Fruit fly (Drosophila melanogaster): ENCODE data around the gene CG15143.
A peak's percentile ranks its signal among the peaks of the same experiment; 100 is the strongest.

The CG15143 gene

dm6 chr2L:17532134-17532533 is 7.8 kb upstream of the CG15143 start, which contains the start of gene CG15145:
TSS of gene CG15145 (minus strand) at chr2L:17532234.
- TF ChIP-seq Blimp-1 (GFP tag; optimal IDR thresholded peaks at IDR 0.05) (no peak), CG16779 (tag; optimal IDR thresholded peaks at IDR 0.05) (no peak), CG6808 (GFP tag; optimal IDR thresholded peaks at IDR 0.05) (no peak), CG11762 (GFP tag; optimal IDR thresholded peaks at IDR 0.05; ENCODE audit: insufficient read depth) (no peak), CG8319 (GFP tag; optimal IDR thresholded peaks at IDR 0.05) (no peak), Eip78C (GFP tag) (no peak), Hr4 (GFP tag; optimal IDR thresholded peaks at IDR 0.05) (no peak), acj6 (GFP tag; optimal IDR thresholded peaks at IDR 0.05) (no peak), ss (GFP tag; optimal IDR thresholded peaks at IDR 0.05) (no peak), achi (GFP tag; optimal IDR thresholded peaks at IDR 0.05) (no peak), Smox (GFP tag; optimal IDR thresholded peaks at IDR 0.05) (no peak), fd85E (GFP tag; optimal IDR thresholded peaks at IDR 0.05) (no peak), Lpt (GFP tag; optimal IDR thresholded peaks at IDR 0.05) (no peak), Sox14 (GFP tag; optimal IDR thresholded peaks at IDR 0.05) (no peak), CG8119 (GFP tag; IDR thresholded peaks at IDR 0.05) (no peak), spab (GFP tag; optimal IDR thresholded peaks at IDR 0.05) (no peak), Eip93F (GFP tag; optimal IDR thresholded peaks at IDR 0.05) (no peak), dsx (GFP tag; optimal IDR thresholded peaks at IDR 0.05; ENCODE audit: poor library complexity, severe bottlenecking) (no peak), eg (GFP tag; IDR thresholded peaks at IDR 0.05) (no peak), CG6163 (GFP tag; IDR thresholded peaks at IDR 0.05) (no peak)

- TF ChIP-seq fkh (GFP tag; optimal IDR thresholded peaks at IDR 0.05), result no peak
Observed at dm6 chr2L:17529022-17529421, 4.7 kb upstream of the CG15143 start, which contains the start of gene CG15144. TSS of gene CG15144 (minus strand) at chr2L:17529122.

dm6 chr2L:17514090-17514715 is 10.1 kb downstream of the CG15143 start:
- TF ChIP-seq Ets21C (GFP tag; optimal IDR thresholded peaks at IDR 0.05) (peak; percentile 38), CG8119 (GFP tag; IDR thresholded peaks at IDR 0.05) (no peak), CG6808 (GFP tag; optimal IDR thresholded peaks at IDR 0.05) (peak; percentile 53), CG10669 (GFP tag; optimal IDR thresholded peaks at IDR 0.05) (peak; percentile 53), CG10631 (GFP tag; optimal IDR thresholded peaks at IDR 0.05) (peak; percentile 27), vri (GFP tag; optimal IDR thresholded peaks at IDR 0.05) (peak; percentile 40), CG32006 (GFP tag; optimal IDR thresholded peaks at IDR 0.05) (peak; percentile 9), fd59A (GFP tag; optimal IDR thresholded peaks at IDR 0.05) (peak; percentile 22), CG11902 (GFP tag; optimal IDR thresholded peaks at IDR 0.05) (peak; percentile 1), CG6163 (GFP tag; IDR thresholded peaks at IDR 0.05) (0 out of 3 replicates have a peak, but pooled peaks have one; percentile 26), acj6 (GFP tag; optimal IDR thresholded peaks at IDR 0.05) (peak; percentile 46), pdm3 (GFP tag; optimal IDR thresholded peaks at IDR 0.05) (peak; percentile 33), CG34406 (GFP tag; optimal IDR thresholded peaks at IDR 0.05) (peak; percentile 38), Hr4 (GFP tag; optimal IDR thresholded peaks at IDR 0.05) (no peak), Eip93F (GFP tag; optimal IDR thresholded peaks at IDR 0.05) (no peak), Sox14 (GFP tag; optimal IDR thresholded peaks at IDR 0.05) (no peak), Hr39 (GFP tag; optimal IDR thresholded peaks at IDR 0.05) (peak; percentile 57), CG7368 (GFP tag; optimal IDR thresholded peaks at IDR 0.05) (no peak), CG11762 (GFP tag; optimal IDR thresholded peaks at IDR 0.05; ENCODE audit: insufficient read depth) (peak; percentile 21), CG6854 (GFP tag; optimal IDR thresholded peaks at IDR 0.05) (no peak), CG3919 (GFP tag; optimal IDR thresholded peaks at IDR 0.05) (peak; percentile 39), lz (GFP tag; optimal IDR thresholded peaks at IDR 0.05) (peak; percentile 58), OdsH (GFP tag; optimal IDR thresholded peaks at IDR 0.05) (peak; percentile 52), Met (GFP tag; optimal IDR thresholded peaks at IDR 0.05) (peak; percentile 67), CG15336 (GFP tag; IDR thresholded peaks at IDR 0.05) (no peak), Lpt (GFP tag; optimal IDR thresholded peaks at IDR 0.05) (no peak), CG4318 (GFP tag; optimal IDR thresholded peaks at IDR 0.05) (no peak), dsx (GFP tag; optimal IDR thresholded peaks at IDR 0.05; ENCODE audit: poor library complexity, severe bottlenecking) (no peak), CG1621 (tag; optimal IDR thresholded peaks at IDR 0.05) (no peak), CG6276 (GFP tag; optimal IDR thresholded peaks at IDR 0.05) (no peak), CG8632 (GFP tag; optimal IDR thresholded peaks at IDR 0.05) (peak; percentile 46), Hr38 (GFP tag; optimal IDR thresholded peaks at IDR 0.05) (no peak), Eip78C (GFP tag) (no peak), salr (GFP tag; optimal IDR thresholded peaks at IDR 0.05) (no peak), Smox (GFP tag; optimal IDR thresholded peaks at IDR 0.05) (peak; percentile 63), esn (GFP tag; optimal IDR thresholded peaks at IDR 0.05) (no peak), eg (GFP tag; IDR thresholded peaks at IDR 0.05) (no peak)
